Worm (Caenorhabditis elegans) whole organism, mixed stage, embryonic: Measurements from ENCODE around the gene C27H5.12.

Source experiments
- M03D4.4 ChIP-seq: sonication (generic microtip); optimal IDR thresholded peaks from 2 replicates; lab custom pipeline; 2017; ENCODE audit warnings: mild to moderate bottlenecking, missing genetic modification characterization, missing compliant biosample characterization
- bed-3 ChIP-seq: fragments of 200-800 bp; sonication (Bioruptor generic); optimal IDR thresholded peaks from 3 replicates; lab custom pipeline; 2018; ENCODE audit warnings: mild to moderate bottlenecking, missing genetic modification characterization, moderate library complexity, missing compliant biosample characterization
- blmp-1 ChIP-seq: fragments of 150-350 bp; optimal IDR thresholded peaks from 2 replicates; lab custom pipeline; 2014; ENCODE audit warnings: missing biosample characterization, missing genetic modification characterization
- ceh-39 ChIP-seq: fragments of 150-350 bp; optimal IDR thresholded peaks from 2 replicates; lab custom pipeline; 2014; ENCODE audit warnings: missing biosample characterization, missing genetic modification characterization
- ceh-43 ChIP-seq: fragments of 200-800 bp; sonication (Bioruptor generic); optimal IDR thresholded peaks from 2 replicates; lab custom pipeline; 2018; ENCODE audit warnings: mild to moderate bottlenecking, missing genetic modification characterization, moderate library complexity, missing compliant biosample characterization
- ceh-83 ChIP-seq: fragments of 200-800 bp; sonication (Bioruptor generic); optimal IDR thresholded peaks from 2 replicates; lab custom pipeline; 2018; ENCODE audit warnings: mild to moderate bottlenecking, missing genetic modification characterization, missing compliant biosample characterization
- ces-1 ChIP-seq: fragments of 150-350 bp; optimal IDR thresholded peaks from 2 replicates; lab custom pipeline; 2014; ENCODE audit warnings: missing biosample characterization, missing genetic modification reagents, missing genetic modification characterization
- cnd-1 ChIP-seq: fragments of 200-800 bp; sonication (Bioruptor generic); optimal IDR thresholded peaks from 2 replicates; lab custom pipeline; 2018; ENCODE audit warnings: mild to moderate bottlenecking, missing genetic modification characterization, missing compliant biosample characterization
- elt-1 ChIP-seq: sonication (generic microtip); optimal IDR thresholded peaks from 2 replicates; lab custom pipeline; 2017; ENCODE audit warnings: missing genetic modification characterization, mild to moderate bottlenecking, missing compliant biosample characterization, antibody characterized with exemption, moderate library complexity, borderline replicate concordance; ENCODE audit not compliant: insufficient read depth
- elt-3 ChIP-seq: fragments of 150-350 bp; optimal IDR thresholded peaks from 2 replicates; lab custom pipeline; 2014; ENCODE audit warnings: missing biosample characterization, missing genetic modification characterization
- hlh-1 ChIP-seq: fragments of 150-350 bp; optimal IDR thresholded peaks from 2 replicates; lab custom pipeline; 2014; ENCODE audit warnings: missing biosample characterization, missing genetic modification reagents, missing genetic modification characterization
- lin-13 ChIP-seq: fragments of 150-350 bp; optimal IDR thresholded peaks from 2 replicates; lab custom pipeline; 2014; ENCODE audit warnings: missing biosample characterization, missing genetic modification characterization
- lin-32 ChIP-seq: fragments of 200-800 bp; sonication (Bioruptor generic); optimal IDR thresholded peaks from 2 replicates; lab custom pipeline; 2018; ENCODE audit warnings: mild to moderate bottlenecking, missing genetic modification characterization, missing compliant biosample characterization
- lsy-2 ChIP-seq: fragments of 150-350 bp; optimal IDR thresholded peaks from 2 replicates; lab custom pipeline; 2014; ENCODE audit warnings: missing biosample characterization, missing genetic modification characterization
- mep-1 ChIP-seq: fragments of 150-350 bp; optimal IDR thresholded peaks from 2 replicates; lab custom pipeline; 2017; ENCODE audit warnings: missing biosample characterization, missing genetic modification reagents, missing genetic modification characterization, inconsistent platforms
- mls-2 ChIP-seq: sonication (generic microtip); optimal IDR thresholded peaks from 2 replicates; lab custom pipeline; 2016; ENCODE audit warnings: mild to moderate bottlenecking, missing genetic modification characterization, moderate library complexity, missing compliant biosample characterization
- nhr-12 ChIP-seq: fragments of 150-350 bp; optimal IDR thresholded peaks from 2 replicates; lab custom pipeline; 2014; ENCODE audit warnings: missing biosample characterization, missing genetic modification characterization
- nhr-2 ChIP-seq: fragments of 150-350 bp; optimal IDR thresholded peaks from 2 replicates; lab custom pipeline; 2014; ENCODE audit warnings: missing biosample characterization, missing genetic modification characterization
- nhr-237 ChIP-seq: fragments of 150-350 bp; optimal IDR thresholded peaks from 2 replicates; lab custom pipeline; 2014; ENCODE audit warnings: missing biosample characterization, missing genetic modification characterization
- nhr-28 ChIP-seq: fragments of 150-350 bp; optimal IDR thresholded peaks from 2 replicates; lab custom pipeline; 2014; ENCODE audit warnings: missing biosample characterization, missing genetic modification characterization
- nhr-76 ChIP-seq: sonication (generic microtip); optimal IDR thresholded peaks from 2 replicates; lab custom pipeline; 2017; ENCODE audit warnings: missing biosample characterization, missing genetic modification characterization
- pha-4 ChIP-seq: fragments of 150-350 bp; optimal IDR thresholded peaks from 2 replicates; lab custom pipeline; 2018; ENCODE audit warnings: missing biosample characterization, missing genetic modification reagents, missing genetic modification characterization
- sem-2 ChIP-seq: fragments of 200-800 bp; sonication (Bioruptor generic); optimal IDR thresholded peaks from 2 replicates; lab custom pipeline; 2018; ENCODE audit warnings: mild to moderate bottlenecking, missing genetic modification characterization, missing compliant biosample characterization
- snpc-4 ChIP-seq: fragments of 150-350 bp; optimal IDR thresholded peaks from 2 replicates; lab custom pipeline; 2014; ENCODE audit warnings: missing biosample characterization, missing genetic modification characterization
- unc-120 ChIP-seq: sonication (generic microtip); optimal IDR thresholded peaks from 2 replicates; lab custom pipeline; 2017; ENCODE audit warnings: missing genetic modification characterization, missing compliant biosample characterization; ENCODE audit not compliant: poor library complexity, severe bottlenecking
- unc-39 ChIP-seq: fragments of 150-350 bp; optimal IDR thresholded peaks from 2 replicates; lab custom pipeline; 2014; ENCODE audit warnings: missing biosample characterization, missing genetic modification characterization
- unc-62 ChIP-seq: fragments of 150-350 bp; optimal IDR thresholded peaks from 2 replicates; lab custom pipeline; 2014; ENCODE audit warnings: missing biosample characterization, missing genetic modification reagents, missing genetic modification characterization
- zip-8 ChIP-seq: fragments of 150-350 bp; optimal IDR thresholded peaks from 2 replicates; lab custom pipeline; 2014; ENCODE audit warnings: missing biosample characterization, missing genetic modification characterization
- ztf-11 ChIP-seq: fragments of 150-350 bp; optimal IDR thresholded peaks from 2 replicates; lab custom pipeline; 2014; ENCODE audit warnings: missing biosample characterization, missing genetic modification characterization

Gene C27H5.12

DNA sequence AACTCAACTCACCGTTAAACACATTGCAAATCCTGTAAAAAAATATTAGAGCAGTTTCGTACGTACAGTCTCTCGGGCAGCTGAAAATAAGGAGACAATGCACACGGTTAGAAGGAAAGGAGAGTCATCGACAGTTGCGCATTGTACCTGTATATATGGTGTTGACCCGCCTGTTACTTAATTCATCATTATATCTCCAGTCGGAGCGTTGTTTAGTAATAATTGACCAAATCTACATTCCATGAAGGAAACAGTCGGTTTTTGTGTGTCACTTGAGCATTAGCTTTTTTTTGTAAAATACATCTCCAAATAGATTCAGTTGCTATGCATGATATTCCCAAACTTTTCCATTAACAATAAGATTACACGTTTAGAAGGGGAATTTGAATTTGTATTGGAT, at the start of gene C27H5.12:
Gene C27H5.12, minus strand, starts transcription at position 101 of the 400 bp plus-strand sequence.
- no peak for TF ChIP-seq nhr-237 (tag; lab: Kevin White, UChicago)
- TF ChIP-seq snpc-4 (tag; lab: Kevin White, UChicago): no peak
- no peak for TF ChIP-seq sem-2 (GFP tag; lab: Kevin White, UChicago)
- TF ChIP-seq ceh-83: no peak
- TF ChIP-seq ceh-43 (GFP tag; lab: Kevin White, UChicago): no peak
- no peak for TF ChIP-seq hlh-1 (tag; lab: Kevin White, UChicago)
- TF ChIP-seq ceh-39 (tag; lab: Kevin White, UChicago): no peak
- no peak for TF ChIP-seq lin-13 (tag; lab: Kevin White, UChicago)
- no peak for TF ChIP-seq unc-39 (tag; lab: Kevin White, UChicago)
- no peak for TF ChIP-seq blmp-1
- TF ChIP-seq unc-120 (tag; lab: Kevin White, UChicago): no peak
- no peak for TF ChIP-seq lin-32 (GFP tag; lab: Kevin White, UChicago)
- TF ChIP-seq elt-1 (tag; lab: Kevin White, UChicago): no peak

ce11 chrII:7210187-7210586, 48.8 kb upstream of the C27H5.12 start, which contains the start of gene E04F6.15:
E04F6.15 (minus strand) TSS chrII:7210287.
- no peak for TF ChIP-seq elt-3 (tag; lab: Kevin White, UChicago)

DNA sequence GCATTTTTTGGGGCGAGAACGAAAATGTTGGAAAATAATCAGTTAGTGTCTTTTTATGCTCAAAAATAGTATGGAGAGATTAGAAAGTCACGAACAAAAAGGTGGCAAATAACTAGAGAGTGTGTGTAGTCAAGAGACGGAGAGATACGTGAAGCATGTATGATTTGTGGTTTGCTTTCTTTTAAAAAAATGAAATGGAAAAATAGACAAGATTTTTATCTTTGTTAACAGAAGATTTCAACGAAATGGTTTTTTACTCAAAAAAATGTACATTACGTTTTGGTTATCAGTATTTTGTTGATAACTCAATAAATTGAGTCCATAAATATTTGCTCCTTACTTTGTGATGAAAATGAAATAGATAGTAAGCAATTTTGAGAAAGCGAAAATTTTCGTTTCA, 46.8 kb upstream of the C27H5.12 start, which contains the start of gene dhs-7:
Gene dhs-7, minus strand, starts transcription at position 277 of the 400 bp plus-strand sequence.
- no peak for TF ChIP-seq M03D4.4 (tag; lab: Kevin White, UChicago)
- no peak for TF ChIP-seq ztf-11 (tag; lab: Kevin White, UChicago)
- TF ChIP-seq ces-1 (GFP tag; lab: Kevin White, UChicago): no peak
- TF ChIP-seq nhr-237 (tag; lab: Kevin White, UChicago): no peak
- no peak for TF ChIP-seq cnd-1 (tag; lab: Kevin White, UChicago)
- TF ChIP-seq unc-62 (GFP tag; lab: Kevin White, UChicago): no peak
- TF ChIP-seq nhr-28 (tag; lab: Kevin White, UChicago): no peak
- no peak for TF ChIP-seq lin-32 (GFP tag; lab: Kevin White, UChicago)

- TF ChIP-seq nhr-28 (tag; lab: Kevin White, UChicago) (no peak), elt-3 (tag; lab: Kevin White, UChicago) (no peak), mep-1 (tag; lab: Kevin White, UChicago) (no peak), M03D4.4 (tag; lab: Kevin White, UChicago) (no peak), elt-1 (tag; lab: Kevin White, UChicago) (no peak), ces-1 (GFP tag; lab: Kevin White, UChicago) (no peak), zip-8 (tag; lab: Kevin White, UChicago) (no peak)
These were observed 46.2 kb upstream of the C27H5.12 start for ce11 chrII:7207649-7208048.

DNA sequence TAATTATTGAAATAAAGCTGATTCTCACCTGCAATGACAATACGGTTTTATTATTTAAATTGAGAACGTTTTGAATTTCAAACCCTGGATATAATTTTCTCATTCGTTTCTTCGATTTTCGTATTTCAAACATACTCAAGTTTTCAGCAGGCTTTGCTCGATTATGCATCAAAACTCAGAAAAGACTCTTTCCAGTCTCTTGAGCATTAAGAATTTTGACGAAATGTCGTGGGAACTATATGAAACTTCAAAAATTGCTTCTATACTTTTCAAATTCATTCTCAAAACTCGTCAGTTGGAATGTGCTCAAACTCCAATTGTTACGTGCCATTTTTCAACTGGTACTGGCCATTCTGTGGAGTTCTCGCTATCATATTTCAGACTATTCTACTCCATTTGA, 44.0 kb upstream of the C27H5.12 start, which contains the start of gene srd-59:
Gene srd-59, plus strand, starts transcription at position 301 of the 400 bp plus-strand sequence.
- no peak for TF ChIP-seq lsy-2
- TF ChIP-seq mls-2 (tag; lab: Kevin White, UChicago): no peak
- TF ChIP-seq nhr-12 (tag; lab: Kevin White, UChicago): no peak
- TF ChIP-seq cnd-1 (tag; lab: Kevin White, UChicago): no peak
- TF ChIP-seq snpc-4 (tag; lab: Kevin White, UChicago): no peak
- no peak for TF ChIP-seq zip-8 (tag; lab: Kevin White, UChicago)
- TF ChIP-seq ces-1 (GFP tag; lab: Kevin White, UChicago): no peak
- TF ChIP-seq nhr-76: no peak
- no peak for TF ChIP-seq nhr-237 (tag; lab: Kevin White, UChicago)
- TF ChIP-seq, all 35 proteins: peak for 0

DNA sequence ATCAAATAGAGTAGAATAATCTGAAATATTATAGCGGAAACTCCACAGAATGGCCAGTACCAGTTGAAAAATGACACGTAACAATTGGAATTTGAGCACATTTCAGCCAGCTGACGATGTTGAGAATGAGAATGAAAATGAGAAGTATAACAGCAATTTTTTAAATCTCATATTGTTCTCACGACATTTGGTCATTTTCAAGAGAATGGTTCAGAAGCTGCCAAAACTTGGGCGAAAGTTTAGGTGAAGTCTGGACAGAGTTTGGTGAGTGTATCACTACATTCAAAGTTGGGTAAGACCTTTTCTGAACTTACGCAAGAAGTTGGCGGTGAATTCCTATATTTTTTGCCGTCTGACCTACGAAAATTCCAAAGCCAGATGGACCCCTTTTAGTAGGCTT, 43.5 kb upstream of the C27H5.12 start, which contains the start of gene srd-58:
Gene srd-58, minus strand, starts transcription at position 101 of the 400 bp plus-strand sequence.
- no peak for TF ChIP-seq nhr-237 (tag; lab: Kevin White, UChicago)
- TF ChIP-seq M03D4.4 (tag; lab: Kevin White, UChicago): no peak
- TF ChIP-seq blmp-1: no peak
- TF ChIP-seq cnd-1 (tag; lab: Kevin White, UChicago): no peak
- TF ChIP-seq unc-39 (tag; lab: Kevin White, UChicago): no peak
- no peak for TF ChIP-seq pha-4 (tag; lab: Kevin White, UChicago)
- TF ChIP-seq bed-3 (GFP tag; lab: Kevin White, UChicago): no peak
- TF ChIP-seq zip-8 (tag; lab: Kevin White, UChicago): no peak
- no peak for TF ChIP-seq elt-1 (tag; lab: Kevin White, UChicago)
- no peak for TF ChIP-seq hlh-1 (tag; lab: Kevin White, UChicago)
- TF ChIP-seq lin-32 (GFP tag; lab: Kevin White, UChicago): no peak
- no peak for TF ChIP-seq snpc-4 (tag; lab: Kevin White, UChicago)
- TF ChIP-seq unc-120 (tag; lab: Kevin White, UChicago): no peak
- no peak for TF ChIP-seq nhr-2 (tag; lab: Kevin White, UChicago)
